Worm (Caenorhabditis elegans) whole organism, late embryonic: ENCODE results near the gene B0416.10.

Source experiments
- fkh-6 ChIP-seq: sonication (generic microtip); optimal IDR thresholded peaks from 2 replicates; lab custom pipeline; 2016; ENCODE audit warnings: missing genetic modification characterization, missing compliant biosample characterization
- nhr-11 ChIP-seq: fragments of 150-350 bp; optimal IDR thresholded peaks from 2 replicates; lab custom pipeline; 2014; ENCODE audit warnings: missing biosample characterization, missing genetic modification characterization
- pha-2 ChIP-seq: sonication (generic microtip); optimal IDR thresholded peaks from 2 replicates; lab custom pipeline; 2017; ENCODE audit warnings: mild to moderate bottlenecking, missing genetic modification characterization, missing compliant biosample characterization
- tbx-2 ChIP-seq: sonication (generic microtip); optimal IDR thresholded peaks from 2 replicates; lab custom pipeline; 2016; ENCODE audit warnings: missing genetic modification characterization, missing compliant biosample characterization

DNA sequence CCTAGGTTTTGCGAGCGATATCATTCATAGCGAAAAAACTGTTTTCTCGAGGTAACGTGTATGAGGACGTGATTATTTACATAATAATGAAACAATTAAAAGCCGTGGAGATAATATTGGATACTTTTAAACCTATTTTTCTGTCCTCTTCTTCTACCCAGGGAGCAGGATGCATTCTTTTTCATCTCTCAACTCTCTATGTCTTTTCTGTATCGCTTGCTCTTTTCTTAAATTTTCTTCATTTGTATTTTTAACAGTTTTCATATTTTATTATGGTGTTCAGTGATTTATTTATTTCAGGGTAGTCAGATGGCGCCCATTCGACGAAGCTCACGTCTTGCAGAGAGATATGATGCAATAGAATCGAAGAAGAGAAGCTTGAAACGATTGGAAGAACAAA, 4.2 kb upstream of the B0416.10 start, which contains the start of gene B0416.4:
- TF ChIP-seq nhr-11 (tag; lab: Kevin White, UChicago): no peak
- TF ChIP-seq fkh-6 (tag; lab: Kevin White, UChicago): no peak
- no peak for TF ChIP-seq tbx-2
- no peak for TF ChIP-seq pha-2 (tag; lab: Kevin White, UChicago)
